Fruit fly (Drosophila melanogaster) whole organism, prepupa: ENCODE data around the gene DIP-delta.

Source experiments
- CG10669 ChIP-seq: fragments of 200-800 bp; sonication (Bioruptor generic); optimal IDR thresholded peaks from 3 replicates; lab custom pipeline; 2018; ENCODE audit warnings: missing biosample characterization, mild to moderate bottlenecking, missing genetic modification characterization, moderate library complexity
- CG11294 ChIP-seq: fragments of 200-800 bp; sonication (Bioruptor generic); IDR thresholded peaks from 2 replicates; pipeline ENCODE4 v1.3.6; 2022; ENCODE audit warnings: missing biosample characterization, missing genetic modification characterization
- CG11762 ChIP-seq: fragments of 200-800 bp; sonication (Bioruptor generic); optimal IDR thresholded peaks from 3 replicates; lab custom pipeline; 2016; ENCODE audit warnings: missing biosample characterization, missing genetic modification characterization; ENCODE audit not compliant: insufficient read depth
- CG11902 ChIP-seq: fragments of 200-800 bp; sonication (Bioruptor generic); optimal IDR thresholded peaks from 3 replicates; lab custom pipeline; 2016; ENCODE audit warnings: missing biosample characterization, missing genetic modification characterization
- CG15336 ChIP-seq: fragments of 200-800 bp; sonication (Bioruptor generic); IDR thresholded peaks from 2 replicates; pipeline ENCODE4 v1.3.6; 2022; ENCODE audit warnings: missing biosample characterization, missing genetic modification characterization
- CG1621 ChIP-seq: fragments of 200-800 bp; sonication (Bioruptor generic); optimal IDR thresholded peaks from 3 replicates; lab custom pipeline; 2018; ENCODE audit warnings: missing biosample characterization, mild to moderate bottlenecking, missing genetic modification characterization
- CG3032 ChIP-seq: fragments of 200-800 bp; optimal IDR thresholded peaks from 2 replicates; lab custom pipeline; 2019; ENCODE audit warnings: missing biosample characterization, mild to moderate bottlenecking, missing genetic modification characterization, moderate library complexity
- CG31627 ChIP-seq: fragments of 200-800 bp; sonication (Bioruptor generic); optimal IDR thresholded peaks from 3 replicates; lab custom pipeline; 2016; ENCODE audit warnings: missing biosample characterization, missing genetic modification characterization
- CG32006 ChIP-seq: fragments of 200-800 bp; sonication (Bioruptor generic); optimal IDR thresholded peaks from 3 replicates; lab custom pipeline; 2017; ENCODE audit warnings: missing biosample characterization, mild to moderate bottlenecking, missing genetic modification characterization
- CG3919 ChIP-seq: fragments of 200-800 bp; sonication (Bioruptor generic); optimal IDR thresholded peaks from 3 replicates; lab custom pipeline; 2016; ENCODE audit warnings: missing biosample characterization, missing genetic modification characterization
- CG4318 ChIP-seq: fragments of 200-800 bp; sonication (Bioruptor generic); optimal IDR thresholded peaks from 3 replicates; lab custom pipeline; 2017; ENCODE audit warnings: missing biosample characterization, mild to moderate bottlenecking, missing genetic modification characterization
- CG6163 ChIP-seq: fragments of 200-800 bp; sonication (Bioruptor generic); IDR thresholded peaks from 3 replicates; pipeline ENCODE4 v1.3.6; 2022; ENCODE audit warnings: missing biosample characterization, missing genetic modification characterization
- CG6276 ChIP-seq: fragments of 200-800 bp; sonication (Bioruptor generic); optimal IDR thresholded peaks from 2 replicates; lab custom pipeline; 2017; ENCODE audit warnings: missing biosample characterization, mild to moderate bottlenecking, missing genetic modification characterization
- CG6792 ChIP-seq: fragments of 200-800 bp; sonication (Bioruptor generic); optimal IDR thresholded peaks from 3 replicates; lab custom pipeline; 2016; ENCODE audit warnings: missing biosample characterization, missing genetic modification characterization
- CG6808 ChIP-seq: fragments of 200-800 bp; sonication (Bioruptor generic); optimal IDR thresholded peaks from 3 replicates; lab custom pipeline; 2017; ENCODE audit warnings: missing biosample characterization, missing genetic modification characterization, mild to moderate bottlenecking, moderate library complexity, missing genetic modification reagents
- CG7368 ChIP-seq: fragments of 200-800 bp; sonication (Bioruptor generic); optimal IDR thresholded peaks from 3 replicates; lab custom pipeline; 2016; ENCODE audit warnings: missing biosample characterization, missing genetic modification characterization
- CG8119 ChIP-seq: fragments of 200-800 bp; sonication (Bioruptor generic); IDR thresholded peaks from 3 replicates; pipeline ENCODE4 v1.3.6; 2022; ENCODE audit warnings: missing biosample characterization, missing genetic modification characterization
- CG8319 ChIP-seq: fragments of 200-800 bp; sonication (Bioruptor generic); optimal IDR thresholded peaks from 3 replicates; lab custom pipeline; 2016; ENCODE audit warnings: missing biosample characterization, missing genetic modification characterization
- CG8632 ChIP-seq: fragments of 200-800 bp; sonication (Bioruptor generic); optimal IDR thresholded peaks from 3 replicates; lab custom pipeline; 2016; ENCODE audit warnings: missing biosample characterization, missing genetic modification characterization
- CG9139 ChIP-seq: fragments of 200-800 bp; sonication (Bioruptor generic); optimal IDR thresholded peaks from 3 replicates; lab custom pipeline; 2017; ENCODE audit warnings: missing biosample characterization, mild to moderate bottlenecking, missing genetic modification characterization
- Eip75B ChIP-seq: fragments of 200-800 bp; sonication (Bioruptor generic); optimal IDR thresholded peaks from 3 replicates; lab custom pipeline; 2016; ENCODE audit warnings: missing biosample characterization, missing genetic modification characterization
- Eip78C ChIP-seq: fragments of 200-800 bp; sonication (Bioruptor generic); peaks from one replicate; lab custom pipeline; 2016; ENCODE audit warnings: missing biosample characterization, missing genetic modification characterization
- Eip93F ChIP-seq: fragments of 200-800 bp; sonication (Bioruptor generic); optimal IDR thresholded peaks from 2 replicates; lab custom pipeline; 2016; ENCODE audit warnings: missing biosample characterization, mild to moderate bottlenecking, missing genetic modification characterization
- Gug ChIP-seq: fragments of 200-800 bp; sonication (Bioruptor generic); IDR thresholded peaks from 2 replicates; pipeline ENCODE4 v1.3.6; 2022; ENCODE audit warnings: missing biosample characterization, missing genetic modification characterization
- Hr38 ChIP-seq: sonication (Bioruptor generic); optimal IDR thresholded peaks from 2 replicates; lab custom pipeline; 2016; ENCODE audit warnings: missing biosample characterization, missing genetic modification characterization
- Hr4 ChIP-seq: fragments of 200-800 bp; sonication (Bioruptor generic); optimal IDR thresholded peaks from 3 replicates; lab custom pipeline; 2016; ENCODE audit warnings: missing biosample characterization, missing genetic modification characterization
- Met ChIP-seq: fragments of 200-800 bp; sonication (Bioruptor generic); optimal IDR thresholded peaks from 3 replicates; lab custom pipeline; 2016; ENCODE audit warnings: missing biosample characterization, missing genetic modification characterization
- OdsH ChIP-seq: fragments of 200-800 bp; sonication (Bioruptor generic); optimal IDR thresholded peaks from 3 replicates; lab custom pipeline; 2016; ENCODE audit warnings: missing biosample characterization, missing genetic modification characterization
- Smox ChIP-seq: fragments of 200-800 bp; sonication (Bioruptor generic); optimal IDR thresholded peaks from 3 replicates; lab custom pipeline; 2016; ENCODE audit warnings: missing biosample characterization, missing genetic modification characterization
- Sox102F ChIP-seq: fragments of 200-800 bp; sonication (Bioruptor generic); optimal IDR thresholded peaks from 2 replicates; lab custom pipeline; 2016; ENCODE audit warnings: missing biosample characterization, mild to moderate bottlenecking, missing genetic modification characterization
- Sox14 ChIP-seq: fragments of 200-800 bp; sonication (Bioruptor generic); optimal IDR thresholded peaks from 3 replicates; lab custom pipeline; 2016; ENCODE audit warnings: missing biosample characterization, missing genetic modification characterization
- eg ChIP-seq: fragments of 200-800 bp; sonication (Bioruptor generic); IDR thresholded peaks from 3 replicates; pipeline ENCODE4 v1.3.6; 2022; ENCODE audit warnings: missing biosample characterization, missing genetic modification characterization
- fd85E ChIP-seq: fragments of 200-800 bp; sonication (Bioruptor generic); optimal IDR thresholded peaks from 3 replicates; lab custom pipeline; 2016; ENCODE audit warnings: missing biosample characterization, missing genetic modification characterization
- fkh ChIP-seq: fragments of 200-800 bp; sonication (Bioruptor generic); optimal IDR thresholded peaks from 3 replicates; lab custom pipeline; 2017; ENCODE audit warnings: missing biosample characterization, mild to moderate bottlenecking, missing genetic modification characterization, moderate library complexity
- lz ChIP-seq: fragments of 200-800 bp; sonication (Bioruptor generic); optimal IDR thresholded peaks from 3 replicates; lab custom pipeline; 2016; ENCODE audit warnings: missing biosample characterization, missing genetic modification characterization
- pdm3 ChIP-seq: fragments of 200-800 bp; sonication (Bioruptor generic); optimal IDR thresholded peaks from 3 replicates; lab custom pipeline; 2016; ENCODE audit warnings: missing biosample characterization, missing genetic modification characterization
- salr ChIP-seq, 2 experiments: fragments of 200-800 bp; sonication (Bioruptor generic); optimal IDR thresholded peaks; 3 replicates each; lab custom pipeline; 2016 to 2018; ENCODE audit warnings: missing biosample characterization in 2 of 2, missing genetic modification characterization in 2 of 2, mild to moderate bottlenecking in 1 of 2
- spab ChIP-seq: fragments of 200-800 bp; sonication (Bioruptor generic); optimal IDR thresholded peaks from 2 replicates; lab custom pipeline; 2017; ENCODE audit warnings: missing biosample characterization, mild to moderate bottlenecking, missing genetic modification characterization, missing genetic modification reagents
- ss ChIP-seq, 2 experiments: fragments of 200-800 bp; sonication (Bioruptor generic); optimal IDR thresholded peaks; 2 replicates in 1 of 2; 3 replicates in 1 of 2; lab custom pipeline; 2017 to 2018; ENCODE audit warnings: mild to moderate bottlenecking in 2 of 2, missing biosample characterization in 2 of 2, missing genetic modification characterization in 2 of 2, moderate library complexity in 1 of 2
- svp ChIP-seq: fragments of 200-800 bp; sonication (Bioruptor generic); peaks from one replicate; lab custom pipeline; 2016; ENCODE audit warnings: missing biosample characterization, missing genetic modification characterization
- topi ChIP-seq: fragments of 200-800 bp; sonication (Bioruptor generic); optimal IDR thresholded peaks from 3 replicates; lab custom pipeline; 2016; ENCODE audit warnings: missing biosample characterization, missing genetic modification characterization

DIP-delta gene

DNA sequence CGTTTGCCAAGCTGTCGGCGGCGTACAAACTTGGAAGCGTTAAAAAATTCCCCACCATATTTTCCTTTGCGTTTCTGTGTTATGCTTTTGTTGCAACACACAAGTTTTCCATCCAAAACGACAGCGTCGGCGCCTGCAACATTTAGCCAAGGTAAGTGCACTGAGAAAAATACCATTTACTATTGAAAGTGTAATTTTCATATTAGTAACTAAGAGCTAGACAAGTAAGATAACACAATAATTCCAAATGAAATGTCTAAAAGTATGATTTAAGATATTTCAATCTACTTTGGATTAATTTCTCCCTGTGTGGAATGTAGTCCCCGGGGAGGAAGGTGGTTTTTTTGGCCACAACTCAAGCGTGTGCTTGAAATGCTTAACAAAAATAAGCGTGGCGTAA is 38.1 kb upstream of the DIP-delta start (continued):
- TF ChIP-seq Met (GFP tag; lab: Kevin White, UChicago) (no peak), CG15336 (GFP tag; lab: Robert Waterston, UW) (no peak; the same call in 1 of the 2 replicates), CG8632 (no peak), CG1621 (tag; lab: Kevin White, UChicago) (no peak), CG11762 (GFP tag; lab: Kevin White, UChicago) (no peak), topi (GFP tag; lab: Kevin White, UChicago) (no peak), CG6792 (GFP tag; lab: Kevin White, UChicago) (no peak), ss (GFP tag; optimal IDR thresholded peaks at IDR 0.05; lab: Kevin White, UChicago) (no peak), salr (GFP tag; optimal IDR thresholded peaks at IDR 0.05; lab: Kevin White, UChicago) (peak in 1 of 2 experiments; percentile 8), Eip78C (GFP tag; lab: Kevin White, UChicago) (peak; percentile 76), Sox102F (GFP tag; lab: Kevin White, UChicago) (no peak), spab (no peak), CG11902 (GFP tag; lab: Kevin White, UChicago) (no peak), CG6276 (GFP tag; lab: Kevin White, UChicago) (peak; percentile 72), lz (GFP tag; lab: Kevin White, UChicago) (no peak), CG6808 (no peak), Eip93F (no peak), eg (GFP tag; lab: Robert Waterston, UW) (peak; percentile 80), CG8119 (GFP tag; lab: Robert Waterston, UW) (peak; percentile 75), Hr38 (no peak), CG10669 (GFP tag; lab: Kevin White, UChicago) (no peak), CG3032 (tag; lab: Kevin White, UChicago) (no peak), CG31627 (GFP tag; lab: Kevin White, UChicago) (no peak), CG6163 (0 out of 3 replicates have a peak, but pooled peaks have one; percentile 46), CG11294 (GFP tag; lab: Robert Waterston, UW) (0 out of 2 replicates have a peak, but pooled peaks have one; percentile 26), Smox (no peak), Sox14 (GFP tag; lab: Kevin White, UChicago) (no peak)

DNA sequence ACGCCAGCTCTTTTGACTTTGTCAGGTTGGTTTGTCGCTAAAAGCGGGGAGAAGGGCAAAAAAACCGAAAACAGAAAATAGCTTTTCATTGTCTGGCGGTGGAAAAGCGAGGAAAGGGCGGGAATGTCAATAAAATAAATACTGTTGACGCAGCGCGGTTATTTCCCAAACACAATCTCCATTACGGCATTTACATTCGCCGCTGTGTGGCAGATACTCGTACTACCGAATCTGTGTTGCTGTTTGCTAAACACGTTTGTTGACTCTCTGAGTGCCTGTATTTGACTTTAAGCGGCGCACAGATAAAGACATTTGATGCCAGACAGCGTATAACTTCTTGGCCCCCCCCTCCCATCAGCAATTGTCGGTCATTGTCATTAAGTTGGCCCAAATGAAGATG is 23.2 kb downstream of the DIP-delta start:
- TF ChIP-seq fkh (GFP tag; lab: Kevin White, UChicago) (peak; percentile 78), CG1621 (tag; lab: Kevin White, UChicago) (no peak), svp (peak; percentile 37), pdm3 (GFP tag; lab: Kevin White, UChicago) (no peak), Eip75B (GFP tag; lab: Kevin White, UChicago) (no peak), Hr38 (no peak), spab (no peak), CG6163 (no peak)

DNA sequence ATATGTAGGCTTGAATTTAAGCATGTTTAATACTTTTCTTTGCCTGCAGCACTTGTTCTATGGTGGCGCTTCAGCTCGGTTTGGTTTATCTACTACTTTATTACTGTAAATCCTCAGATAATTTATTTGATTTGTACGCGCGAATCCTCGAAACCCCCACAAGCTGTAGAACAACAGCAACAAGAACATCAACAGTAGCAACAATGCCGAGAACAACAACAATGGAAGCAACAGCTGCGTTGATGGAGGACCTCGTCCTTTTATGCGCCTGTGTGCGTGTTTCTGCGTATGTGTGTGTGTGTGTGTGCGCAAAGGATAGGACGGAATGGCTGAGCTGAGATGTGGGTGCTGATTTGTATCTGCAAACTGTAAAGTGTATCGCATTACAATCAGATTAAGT is 23.9 kb downstream of the DIP-delta start:
- no peak for TF ChIP-seq CG9139 (GFP tag; lab: Kevin White, UChicago)
- no peak for TF ChIP-seq CG6792 (GFP tag; lab: Kevin White, UChicago)
- no peak for TF ChIP-seq Hr4 (GFP tag; lab: Kevin White, UChicago)
- no peak for TF ChIP-seq CG3919
- TF ChIP-seq OdsH: no peak
- TF ChIP-seq CG11902 (GFP tag; lab: Kevin White, UChicago): no peak
- no peak for TF ChIP-seq CG10669 (GFP tag; lab: Kevin White, UChicago)
- TF ChIP-seq CG11294 (GFP tag; lab: Robert Waterston, UW): no peak
- TF ChIP-seq fd85E (GFP tag; lab: Kevin White, UChicago): no peak
- TF ChIP-seq ss (GFP tag; optimal IDR thresholded peaks at IDR 0.05; lab: Kevin White, UChicago): no peak
- TF ChIP-seq Gug (GFP tag; lab: Robert Waterston, UW): no peak
- no peak for TF ChIP-seq CG4318 (GFP tag; lab: Kevin White, UChicago)
- TF ChIP-seq CG8119 (GFP tag; lab: Robert Waterston, UW): no peak
- no peak for TF ChIP-seq CG7368 (GFP tag; lab: Kevin White, UChicago)
- TF ChIP-seq CG8319 (GFP tag; lab: Kevin White, UChicago): no peak
- no peak for TF ChIP-seq CG32006 (GFP tag; lab: Kevin White, UChicago)
- no peak for TF ChIP-seq topi (GFP tag; lab: Kevin White, UChicago)
